Fruit fly (Drosophila melanogaster): ENCODE data around the gene nrv1.

The nrv1 gene

dm6 chr2L:6818357-6818756, 31.7 kb upstream of the nrv1 start (continued):
- TF ChIP-seq CG7745 (tag; optimal IDR thresholded peaks at IDR 0.05) (peak; percentile 20), CG8478 (optimal IDR thresholded peaks at IDR 0.05) (no peak), btn (GFP tag; optimal IDR thresholded peaks at IDR 0.05) (no peak), CoRest (tag; optimal IDR thresholded peaks at IDR 0.05) (no peak), CG9727 (GFP tag; optimal IDR thresholded peaks at IDR 0.05) (peak; percentile 35), CG34224 (GFP tag; IDR thresholded peaks at IDR 0.05; ENCODE audit: partially characterized antibody) (no peak), CG12219 (GFP tag; optimal IDR thresholded peaks at IDR 0.05) (no peak), disco-r (GFP tag; optimal IDR thresholded peaks at IDR 0.05) (no peak), sens-2 (GFP tag; IDR thresholded peaks at IDR 0.05) (peak; percentile 55; the same call in 1 of the 2 replicates), gsb-n (tag; optimal IDR thresholded peaks at IDR 0.05) (no peak), CG8089 (GFP tag; optimal IDR thresholded peaks at IDR 0.05) (peak; percentile 8), nom (GFP tag; optimal IDR thresholded peaks at IDR 0.05) (no peak), CG10274 (GFP tag; optimal IDR thresholded peaks at IDR 0.05) (no peak), CG6654 (GFP tag; optimal IDR thresholded peaks at IDR 0.05) (no peak), emc (GFP tag; optimal IDR thresholded peaks at IDR 0.05) (no peak), Mes4 (GFP tag; optimal IDR thresholded peaks at IDR 0.05) (no peak), wek (GFP tag; optimal IDR thresholded peaks at IDR 0.05) (peak; percentile 12), Lpt (GFP tag; optimal IDR thresholded peaks at IDR 0.05) (no peak), CG11560 (tag; IDR thresholded peaks at IDR 0.05) (no peak), PHDP (tag; optimal IDR thresholded peaks at IDR 0.05) (no peak), CG15696 (tag; optimal IDR thresholded peaks at IDR 0.05) (peak; percentile 67), Blimp-1 (GFP tag; optimal IDR thresholded peaks at IDR 0.05) (peak; percentile 12), Bteb2 (GFP tag; optimal IDR thresholded peaks at IDR 0.05) (no peak), hbn (GFP tag; IDR thresholded peaks at IDR 0.05; ENCODE audit: partially characterized antibody) (no peak), CG14710 (tag; optimal IDR thresholded peaks at IDR 0.05) (peak; percentile 21), chn (GFP tag; optimal IDR thresholded peaks at IDR 0.05) (no peak), Awh (GFP tag; IDR thresholded peaks at IDR 0.05) (no peak), D19B (GFP tag; optimal IDR thresholded peaks at IDR 0.05) (no peak), CG10565 (GFP tag; optimal IDR thresholded peaks at IDR 0.05) (no peak), repo (GFP tag; optimal IDR thresholded peaks at IDR 0.05) (no peak), dan (GFP tag; IDR thresholded peaks at IDR 0.05) (no peak), D (optimal IDR thresholded peaks at IDR 0.05) (no peak), D (GFP tag; optimal IDR thresholded peaks at IDR 0.05) (peak; percentile 31), CG7987 (GFP tag; optimal IDR thresholded peaks at IDR 0.05) (peak; percentile 16), usp (GFP tag; optimal IDR thresholded peaks at IDR 0.05) (no peak), Xrp1 (GFP tag; IDR thresholded peaks at IDR 0.05) (peak; percentile 46), CG18262 (tag; optimal IDR thresholded peaks at IDR 0.05) (peak; percentile 34), CG3163 (GFP tag; optimal IDR thresholded peaks at IDR 0.05) (no peak), HLH54F (GFP tag; optimal IDR thresholded peaks at IDR 0.05) (no peak), CG7786 (GFP tag; optimal IDR thresholded peaks at IDR 0.05) (no peak), dmrt11E (tag; optimal IDR thresholded peaks at IDR 0.05) (peak; percentile 47), seq (GFP tag; IDR thresholded peaks at IDR 0.05) (no peak), Gsc (GFP tag; IDR thresholded peaks at IDR 0.05) (no peak), kay (GFP tag; optimal IDR thresholded peaks at IDR 0.05) (no peak), BtbVII (GFP tag; optimal IDR thresholded peaks at IDR 0.05) (no peak), sens (GFP tag) (peak; percentile 77), lola (GFP tag; optimal IDR thresholded peaks at IDR 0.05) (peak in 1 of 3 experiments; percentile 34), CG1603 (tag; optimal IDR thresholded peaks at IDR 0.05) (peak; percentile 41), Hr78 (GFP tag; optimal IDR thresholded peaks at IDR 0.05) (no peak), psq (GFP tag; optimal IDR thresholded peaks at IDR 0.05) (no peak)
